Fruit fly (Drosophila melanogaster): ENCODE results near the gene mtSSB.
"Not testable (repeated sequence)": the region's sequence is repeated elsewhere in the genome, so short reads cannot be mapped to it uniquely, and the experiment has no call there.

The mtSSB gene

dm6 chr3R:16200497-16201019, 4.5 kb downstream of the mtSSB start:
- no peak for TF ChIP-seq net (GFP tag; optimal IDR thresholded peaks at IDR 0.05)
- TF ChIP-seq Hr4 (GFP tag; optimal IDR thresholded peaks at IDR 0.05) = no peak
- no peak for TF ChIP-seq CG8319 (GFP tag; optimal IDR thresholded peaks at IDR 0.05)
- TF ChIP-seq Sox102F (GFP tag; optimal IDR thresholded peaks at IDR 0.05) = no peak
- TF ChIP-seq spab (GFP tag; optimal IDR thresholded peaks at IDR 0.05) = no peak

DNA sequence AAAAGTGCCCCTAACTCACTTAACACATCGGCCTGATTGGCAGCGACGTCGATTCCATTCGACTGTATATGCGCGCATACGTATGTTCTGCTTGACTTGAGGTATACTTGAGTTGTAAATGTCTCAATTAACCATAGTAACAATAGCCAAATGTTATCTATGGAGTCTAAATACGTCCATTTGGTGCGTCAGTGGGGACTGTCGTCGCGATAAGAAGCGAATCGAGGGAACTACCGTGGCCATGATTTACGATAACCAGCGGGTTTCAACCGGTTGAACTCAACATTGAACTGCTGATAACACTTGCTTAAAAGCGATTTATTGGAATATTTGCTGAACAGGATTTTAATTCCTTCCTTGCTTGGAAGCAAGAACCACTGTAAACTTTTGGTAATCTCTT, 14.3 kb downstream of the mtSSB start:
- TF ChIP-seq pdm3 (GFP tag; optimal IDR thresholded peaks at IDR 0.05) (no peak), cyc (GFP tag; optimal IDR thresholded peaks at IDR 0.05) (no peak), CG6276 (GFP tag; optimal IDR thresholded peaks at IDR 0.05) (no peak), esn (GFP tag; optimal IDR thresholded peaks at IDR 0.05) (no peak), fd59A (GFP tag; optimal IDR thresholded peaks at IDR 0.05) (no peak), CG6792 (GFP tag; optimal IDR thresholded peaks at IDR 0.05) (no peak), Met (GFP tag; optimal IDR thresholded peaks at IDR 0.05) (no peak)

- TF ChIP-seq svp (GFP tag) (peak; percentile 95), CG3032 (tag; optimal IDR thresholded peaks at IDR 0.05) (no peak), CG8319 (GFP tag; optimal IDR thresholded peaks at IDR 0.05) (no peak), vri (GFP tag; optimal IDR thresholded peaks at IDR 0.05) (no peak), Sox102F (GFP tag; optimal IDR thresholded peaks at IDR 0.05) (no peak), Met (GFP tag; optimal IDR thresholded peaks at IDR 0.05) (no peak), Blimp-1 (GFP tag; optimal IDR thresholded peaks at IDR 0.05) (no peak)
These were observed 14.8 kb downstream of the mtSSB start for dm6 chr3R:16190183-16190763.

- not testable (repeated sequence) for TF ChIP-seq CG7368 (GFP tag; optimal IDR thresholded peaks at IDR 0.05); Gug (GFP tag; IDR thresholded peaks at IDR 0.05); spab (GFP tag; optimal IDR thresholded peaks at IDR 0.05)
These were observed 15.6 kb downstream of the mtSSB start, which contains the start of gene Bin1 for dm6 chr3R:16189464-16189863. TSS of gene Bin1 (minus strand) at chr3R:16189564.

DNA sequence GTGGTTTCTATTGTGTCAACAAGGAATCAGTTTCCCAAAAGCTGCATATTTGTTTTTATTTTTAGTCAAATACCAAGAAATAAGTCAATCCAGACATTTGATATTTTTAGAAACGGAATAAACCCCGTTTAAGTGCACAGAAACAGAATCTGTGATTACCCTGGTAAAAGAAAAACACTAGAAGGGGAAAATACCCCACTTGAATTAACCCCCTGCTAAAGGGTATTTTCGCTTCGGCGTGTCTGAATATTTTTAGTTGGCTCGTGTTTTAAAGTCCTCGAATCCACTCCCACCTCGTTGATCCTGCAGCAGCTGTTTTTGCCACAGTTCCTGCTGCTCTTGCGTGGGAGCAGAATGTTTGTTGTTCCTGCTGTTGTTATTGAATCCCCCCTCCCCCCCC, 17.3 kb downstream of the mtSSB start:
- no peak for TF ChIP-seq Eip75B (GFP tag; optimal IDR thresholded peaks at IDR 0.05)
- TF ChIP-seq spab (GFP tag; optimal IDR thresholded peaks at IDR 0.05) = no peak
- no peak for TF ChIP-seq OdsH (GFP tag; optimal IDR thresholded peaks at IDR 0.05)
- no peak for TF ChIP-seq ss (GFP tag; optimal IDR thresholded peaks at IDR 0.05)
- TF ChIP-seq CG3032 (tag; optimal IDR thresholded peaks at IDR 0.05) = no peak
- TF ChIP-seq CG32006 (GFP tag; optimal IDR thresholded peaks at IDR 0.05) = no peak
- TF ChIP-seq Ets96B (tag; optimal IDR thresholded peaks at IDR 0.05) = no peak
- no peak for TF ChIP-seq CG10631 (GFP tag; optimal IDR thresholded peaks at IDR 0.05)
- no peak for TF ChIP-seq Hr4 (GFP tag; optimal IDR thresholded peaks at IDR 0.05)
- no peak for TF ChIP-seq esn (GFP tag; optimal IDR thresholded peaks at IDR 0.05)
- no peak for TF ChIP-seq Gug (GFP tag; IDR thresholded peaks at IDR 0.05)
- no peak for TF ChIP-seq net (GFP tag; optimal IDR thresholded peaks at IDR 0.05)
- no peak for TF ChIP-seq CG15336 (GFP tag; IDR thresholded peaks at IDR 0.05)
- no peak for TF ChIP-seq pdm3 (GFP tag; optimal IDR thresholded peaks at IDR 0.05)
- TF ChIP-seq fkh (GFP tag; optimal IDR thresholded peaks at IDR 0.05) = no peak
- TF ChIP-seq CG8632 (GFP tag; optimal IDR thresholded peaks at IDR 0.05) = no peak
- TF ChIP-seq Met (GFP tag; optimal IDR thresholded peaks at IDR 0.05) = no peak
- TF ChIP-seq CG4318 (GFP tag; optimal IDR thresholded peaks at IDR 0.05) = no peak
- TF ChIP-seq CG31627 (GFP tag; optimal IDR thresholded peaks at IDR 0.05) = no peak
- no peak for TF ChIP-seq Ets21C (GFP tag; optimal IDR thresholded peaks at IDR 0.05)
